Worm (Caenorhabditis elegans) whole organism, mixed stage, embryonic: ENCODE data around the gene fbxa-71.

Source experiments
- M03D4.4 ChIP-seq: sonication (generic microtip); optimal IDR thresholded peaks from 2 replicates; lab custom pipeline; 2017; ENCODE audit warnings: mild to moderate bottlenecking, missing genetic modification characterization, missing compliant biosample characterization
- bed-3 ChIP-seq: fragments of 200-800 bp; sonication (Bioruptor generic); optimal IDR thresholded peaks from 3 replicates; lab custom pipeline; 2018; ENCODE audit warnings: mild to moderate bottlenecking, missing genetic modification characterization, moderate library complexity, missing compliant biosample characterization
- blmp-1 ChIP-seq: fragments of 150-350 bp; optimal IDR thresholded peaks from 2 replicates; lab custom pipeline; 2014; ENCODE audit warnings: missing biosample characterization, missing genetic modification characterization
- ceh-43 ChIP-seq: fragments of 200-800 bp; sonication (Bioruptor generic); optimal IDR thresholded peaks from 2 replicates; lab custom pipeline; 2018; ENCODE audit warnings: mild to moderate bottlenecking, missing genetic modification characterization, moderate library complexity, missing compliant biosample characterization
- ceh-83 ChIP-seq: fragments of 200-800 bp; sonication (Bioruptor generic); optimal IDR thresholded peaks from 2 replicates; lab custom pipeline; 2018; ENCODE audit warnings: mild to moderate bottlenecking, missing genetic modification characterization, missing compliant biosample characterization
- ces-1 ChIP-seq: fragments of 150-350 bp; optimal IDR thresholded peaks from 2 replicates; lab custom pipeline; 2014; ENCODE audit warnings: missing biosample characterization, missing genetic modification reagents, missing genetic modification characterization
- cnd-1 ChIP-seq: fragments of 200-800 bp; sonication (Bioruptor generic); optimal IDR thresholded peaks from 2 replicates; lab custom pipeline; 2018; ENCODE audit warnings: mild to moderate bottlenecking, missing genetic modification characterization, missing compliant biosample characterization
- drap-1 ChIP-seq: fragments of 200-800 bp; sonication (Bioruptor generic); optimal IDR thresholded peaks from 3 replicates; lab custom pipeline; 2018; ENCODE audit warnings: mild to moderate bottlenecking, missing genetic modification characterization, missing compliant biosample characterization
- elt-1 ChIP-seq: sonication (generic microtip); optimal IDR thresholded peaks from 2 replicates; lab custom pipeline; 2017; ENCODE audit warnings: missing genetic modification characterization, mild to moderate bottlenecking, missing compliant biosample characterization, antibody characterized with exemption, moderate library complexity, borderline replicate concordance; ENCODE audit not compliant: insufficient read depth
- elt-3 ChIP-seq: fragments of 150-350 bp; optimal IDR thresholded peaks from 2 replicates; lab custom pipeline; 2014; ENCODE audit warnings: missing biosample characterization, missing genetic modification characterization
- flh-1 ChIP-seq: fragments of 200-800 bp; sonication (Bioruptor generic); optimal IDR thresholded peaks from 2 replicates; lab custom pipeline; 2018; ENCODE audit warnings: mild to moderate bottlenecking, missing genetic modification characterization, moderate library complexity, missing compliant biosample characterization
- ham-2 ChIP-seq: fragments of 200-800 bp; sonication (Bioruptor generic); optimal IDR thresholded peaks from 2 replicates; lab custom pipeline; 2018; ENCODE audit warnings: mild to moderate bottlenecking, missing genetic modification characterization, missing compliant biosample characterization
- hlh-1 ChIP-seq: fragments of 150-350 bp; optimal IDR thresholded peaks from 2 replicates; lab custom pipeline; 2014; ENCODE audit warnings: missing biosample characterization, missing genetic modification reagents, missing genetic modification characterization
- lin-13 ChIP-seq: fragments of 150-350 bp; optimal IDR thresholded peaks from 2 replicates; lab custom pipeline; 2014; ENCODE audit warnings: missing biosample characterization, missing genetic modification characterization
- lin-32 ChIP-seq: fragments of 200-800 bp; sonication (Bioruptor generic); optimal IDR thresholded peaks from 2 replicates; lab custom pipeline; 2018; ENCODE audit warnings: mild to moderate bottlenecking, missing genetic modification characterization, missing compliant biosample characterization
- lsy-2 ChIP-seq: fragments of 150-350 bp; optimal IDR thresholded peaks from 2 replicates; lab custom pipeline; 2014; ENCODE audit warnings: missing biosample characterization, missing genetic modification characterization
- mab-5 ChIP-seq: fragments of 150-350 bp; optimal IDR thresholded peaks from 2 replicates; lab custom pipeline; 2014; ENCODE audit warnings: missing biosample characterization, missing genetic modification characterization
- mep-1 ChIP-seq: fragments of 150-350 bp; optimal IDR thresholded peaks from 2 replicates; lab custom pipeline; 2017; ENCODE audit warnings: missing biosample characterization, missing genetic modification reagents, missing genetic modification characterization, inconsistent platforms
- mls-2 ChIP-seq: sonication (generic microtip); optimal IDR thresholded peaks from 2 replicates; lab custom pipeline; 2016; ENCODE audit warnings: mild to moderate bottlenecking, missing genetic modification characterization, moderate library complexity, missing compliant biosample characterization
- nhr-12 ChIP-seq: fragments of 150-350 bp; optimal IDR thresholded peaks from 2 replicates; lab custom pipeline; 2014; ENCODE audit warnings: missing biosample characterization, missing genetic modification characterization
- nhr-2 ChIP-seq: fragments of 150-350 bp; optimal IDR thresholded peaks from 2 replicates; lab custom pipeline; 2014; ENCODE audit warnings: missing biosample characterization, missing genetic modification characterization
- nhr-237 ChIP-seq: fragments of 150-350 bp; optimal IDR thresholded peaks from 2 replicates; lab custom pipeline; 2014; ENCODE audit warnings: missing biosample characterization, missing genetic modification characterization
- nhr-28 ChIP-seq: fragments of 150-350 bp; optimal IDR thresholded peaks from 2 replicates; lab custom pipeline; 2014; ENCODE audit warnings: missing biosample characterization, missing genetic modification characterization
- nhr-76 ChIP-seq: sonication (generic microtip); optimal IDR thresholded peaks from 2 replicates; lab custom pipeline; 2017; ENCODE audit warnings: missing biosample characterization, missing genetic modification characterization
- sem-2 ChIP-seq: fragments of 200-800 bp; sonication (Bioruptor generic); optimal IDR thresholded peaks from 2 replicates; lab custom pipeline; 2018; ENCODE audit warnings: mild to moderate bottlenecking, missing genetic modification characterization, missing compliant biosample characterization
- snpc-4 ChIP-seq: fragments of 150-350 bp; optimal IDR thresholded peaks from 2 replicates; lab custom pipeline; 2014; ENCODE audit warnings: missing biosample characterization, missing genetic modification characterization
- sptf-1 ChIP-seq: sonication (generic microtip); optimal IDR thresholded peaks from 2 replicates; lab custom pipeline; 2017; ENCODE audit warnings: mild to moderate bottlenecking, missing genetic modification characterization, moderate library complexity, missing compliant biosample characterization
- tbx-8 ChIP-seq: fragments of 200-800 bp; sonication (Bioruptor generic); optimal IDR thresholded peaks from 2 replicates; lab custom pipeline; 2018; ENCODE audit warnings: mild to moderate bottlenecking, missing genetic modification characterization, moderate library complexity, missing compliant biosample characterization
- unc-120 ChIP-seq: sonication (generic microtip); optimal IDR thresholded peaks from 2 replicates; lab custom pipeline; 2017; ENCODE audit warnings: missing genetic modification characterization, missing compliant biosample characterization; ENCODE audit not compliant: poor library complexity, severe bottlenecking
- unc-39 ChIP-seq: fragments of 150-350 bp; optimal IDR thresholded peaks from 2 replicates; lab custom pipeline; 2014; ENCODE audit warnings: missing biosample characterization, missing genetic modification characterization
- unc-62 ChIP-seq: fragments of 150-350 bp; optimal IDR thresholded peaks from 2 replicates; lab custom pipeline; 2014; ENCODE audit warnings: missing biosample characterization, missing genetic modification reagents, missing genetic modification characterization
- zip-8 ChIP-seq: fragments of 150-350 bp; optimal IDR thresholded peaks from 2 replicates; lab custom pipeline; 2014; ENCODE audit warnings: missing biosample characterization, missing genetic modification characterization
- ztf-11 ChIP-seq: fragments of 150-350 bp; optimal IDR thresholded peaks from 2 replicates; lab custom pipeline; 2014; ENCODE audit warnings: missing biosample characterization, missing genetic modification characterization

The fbxa-71 gene

ce11 chrIII:2255522-2255921 is at the start of gene fbxa-71:
Gene fbxa-71 (plus strand): TSS chrIII:2255822.
- TF ChIP-seq elt-1 (tag; lab: Kevin White, UChicago), result no peak
- TF ChIP-seq sem-2 (GFP tag; lab: Kevin White, UChicago), result no peak
- TF ChIP-seq ces-1 (GFP tag; lab: Kevin White, UChicago), result no peak
- TF ChIP-seq nhr-237, result no peak
- no peak for TF ChIP-seq unc-39
- TF ChIP-seq zip-8 (tag; lab: Kevin White, UChicago), result no peak
- no peak for TF ChIP-seq flh-1 (GFP tag; lab: Kevin White, UChicago)
- no peak for TF ChIP-seq lin-13 (tag; lab: Kevin White, UChicago)
- TF ChIP-seq nhr-12, result no peak
- no peak for TF ChIP-seq M03D4.4 (tag; lab: Kevin White, UChicago)
- no peak for TF ChIP-seq unc-62

ce11 chrIII:2207864-2208263 is 47.8 kb upstream of the fbxa-71 start, which contains the start of gene C39B5.5:
Gene C39B5.5 (plus strand): TSS chrIII:2208164.
- TF ChIP-seq ces-1 (GFP tag; lab: Kevin White, UChicago) (no peak), tbx-8 (GFP tag; lab: Kevin White, UChicago) (no peak), lsy-2 (no peak), nhr-2 (tag; lab: Kevin White, UChicago) (no peak), bed-3 (GFP tag; lab: Kevin White, UChicago) (no peak), sptf-1 (tag; lab: Kevin White, UChicago) (no peak), unc-39 (no peak), mab-5 (tag; lab: Kevin White, UChicago) (no peak), elt-3 (tag; lab: Kevin White, UChicago) (no peak), drap-1 (GFP tag; lab: Kevin White, UChicago) (no peak), cnd-1 (no peak), unc-120 (tag; lab: Kevin White, UChicago) (no peak), nhr-12 (no peak), ztf-11 (tag; lab: Kevin White, UChicago) (no peak), sem-2 (GFP tag; lab: Kevin White, UChicago) (no peak), ham-2 (GFP tag; lab: Kevin White, UChicago) (no peak), lin-13 (tag; lab: Kevin White, UChicago) (no peak), snpc-4 (tag; lab: Kevin White, UChicago) (no peak)

ce11 chrIII:2210601-2211000 is 45.0 kb upstream of the fbxa-71 start:
- no peak for TF ChIP-seq zip-8 (tag; lab: Kevin White, UChicago)
- no peak for TF ChIP-seq drap-1 (GFP tag; lab: Kevin White, UChicago)
- TF ChIP-seq nhr-76 (tag; lab: Kevin White, UChicago), result no peak
- TF ChIP-seq ceh-83, result no peak
- no peak for TF ChIP-seq cnd-1
- no peak for TF ChIP-seq elt-3 (tag; lab: Kevin White, UChicago)
- no peak for TF ChIP-seq blmp-1 (tag; lab: Kevin White, UChicago)
- TF ChIP-seq mls-2, result no peak
- TF ChIP-seq snpc-4 (tag; lab: Kevin White, UChicago), result no peak
- TF ChIP-seq tbx-8 (GFP tag; lab: Kevin White, UChicago), result no peak
- TF ChIP-seq nhr-237, result no peak
- TF ChIP-seq ham-2 (GFP tag; lab: Kevin White, UChicago), result no peak
- no peak for TF ChIP-seq ces-1 (GFP tag; lab: Kevin White, UChicago)
- no peak for TF ChIP-seq lin-32
- TF ChIP-seq mep-1 (tag; lab: Kevin White, UChicago), result no peak
- TF ChIP-seq bed-3 (GFP tag; lab: Kevin White, UChicago), result no peak
- TF ChIP-seq nhr-28 (tag; lab: Kevin White, UChicago), result no peak
- no peak for TF ChIP-seq M03D4.4 (tag; lab: Kevin White, UChicago)
- no peak for TF ChIP-seq unc-62
- TF ChIP-seq, all 35 proteins: peak for 0

- TF ChIP-seq snpc-4 (tag; lab: Kevin White, UChicago) (no peak), lsy-2 (no peak), mab-5 (tag; lab: Kevin White, UChicago) (no peak), unc-120 (tag; lab: Kevin White, UChicago) (no peak), zip-8 (tag; lab: Kevin White, UChicago) (no peak), elt-1 (tag; lab: Kevin White, UChicago) (no peak), sem-2 (GFP tag; lab: Kevin White, UChicago) (no peak), nhr-28 (tag; lab: Kevin White, UChicago) (no peak), M03D4.4 (tag; lab: Kevin White, UChicago) (no peak), unc-39 (no peak), ham-2 (GFP tag; lab: Kevin White, UChicago) (no peak), hlh-1 (tag; lab: Kevin White, UChicago) (no peak), mls-2 (no peak), ceh-43 (no peak)
These were observed 44.5 kb upstream of the fbxa-71 start, which contains the start of gene C39B5.14 for ce11 chrIII:2211120-2211519. Gene C39B5.14 (plus strand): TSS chrIII:2211420.
